Fruit fly (Drosophila melanogaster) whole organism, embryonic: ENCODE data around the gene sky.

Experiments
- Antp ChIP-seq: fragments of 200-800 bp; sonication (Bioruptor generic); optimal IDR thresholded peaks from 3 replicates; lab custom pipeline; 2016; ENCODE audit warnings: missing biosample characterization, missing genetic modification characterization
- Atf3 ChIP-seq: fragments of 200-800 bp; sonication (Bioruptor generic); optimal IDR thresholded peaks from 3 replicates; lab custom pipeline; 2016; ENCODE audit warnings: missing biosample characterization, missing genetic modification characterization
- BEAF-32 ChIP-seq: fragments of 200-800 bp; sonication (Bioruptor generic); optimal IDR thresholded peaks from 3 replicates; lab custom pipeline; 2017; ENCODE audit warnings: missing biosample characterization, missing genetic modification characterization, mild to moderate bottlenecking, moderate library complexity, missing genetic modification reagents
- C15 ChIP-seq: fragments of 200-800 bp; sonication (Bioruptor generic); IDR thresholded peaks from 3 replicates; pipeline ENCODE4 v1.3.6; 2022; ENCODE audit warnings: missing biosample characterization, missing genetic modification characterization
- CG10267 ChIP-seq: fragments of 200-800 bp; sonication (Bioruptor generic); optimal IDR thresholded peaks from 2 replicates; lab custom pipeline; 2018; ENCODE audit warnings: missing biosample characterization, mild to moderate bottlenecking, missing genetic modification characterization, moderate library complexity
- CG11093 ChIP-seq: fragments of 200-800 bp; sonication (Bioruptor generic); IDR thresholded peaks from 3 replicates; pipeline ENCODE4 v1.3.6; 2022; ENCODE audit warnings: missing biosample characterization, missing genetic modification characterization
- CG11398 ChIP-seq: fragments of 200-800 bp; sonication (Bioruptor generic); optimal IDR thresholded peaks from 2 replicates; lab custom pipeline; 2016; ENCODE audit warnings: missing biosample characterization, missing genetic modification characterization
- CG11456 ChIP-seq: fragments of 200-800 bp; sonication (Bioruptor generic); IDR thresholded peaks from 3 replicates; pipeline ENCODE4 v1.3.6; 2022; ENCODE audit warnings: missing biosample characterization, missing genetic modification characterization
- CG13296 ChIP-seq: fragments of 200-800 bp; sonication (Bioruptor generic); optimal IDR thresholded peaks from 3 replicates; lab custom pipeline; 2018; ENCODE audit warnings: missing biosample characterization, mild to moderate bottlenecking, missing genetic modification characterization
- CG15696 ChIP-seq: fragments of 200-800 bp; sonication (Bioruptor generic); optimal IDR thresholded peaks from 2 replicates; lab custom pipeline; 2019; ENCODE audit warnings: missing biosample characterization, mild to moderate bottlenecking, missing genetic modification characterization, moderate library complexity
- CG1603 ChIP-seq: fragments of 200-800 bp; sonication (Bioruptor generic); optimal IDR thresholded peaks from 2 replicates; lab custom pipeline; 2019; ENCODE audit warnings: missing biosample characterization, mild to moderate bottlenecking, missing genetic modification characterization, moderate library complexity
- CG17186 ChIP-seq: fragments of 200-800 bp; sonication (Bioruptor generic); optimal IDR thresholded peaks from 3 replicates; lab custom pipeline; 2017; ENCODE audit warnings: missing biosample characterization, missing genetic modification reagents, missing genetic modification characterization
- CG17912 ChIP-seq: fragments of 200-800 bp; sonication (Bioruptor generic); optimal IDR thresholded peaks from 2 replicates; lab custom pipeline; 2018; ENCODE audit warnings: missing biosample characterization, mild to moderate bottlenecking, missing genetic modification characterization
- CG1832 ChIP-seq: fragments of 200-800 bp; sonication (Bioruptor generic); optimal IDR thresholded peaks from 2 replicates; lab custom pipeline; 2017; ENCODE audit warnings: missing biosample characterization, mild to moderate bottlenecking, missing genetic modification characterization, inconsistent platforms
- CG2129 ChIP-seq: fragments of 200-800 bp; sonication (Bioruptor generic); IDR thresholded peaks from 2 replicates; pipeline ENCODE4 v1.3.6; 2022; ENCODE audit warnings: missing biosample characterization, missing genetic modification characterization; ENCODE audit not compliant: partially characterized antibody
- CG33557 ChIP-seq: fragments of 200-800 bp; sonication (Bioruptor generic); optimal IDR thresholded peaks from 2 replicates; lab custom pipeline; 2019; ENCODE audit warnings: missing biosample characterization, mild to moderate bottlenecking, missing genetic modification characterization, moderate library complexity
- CG3407 ChIP-seq: fragments of 200-800 bp; sonication (Bioruptor generic); optimal IDR thresholded peaks from 2 replicates; lab custom pipeline; 2018; ENCODE audit warnings: missing biosample characterization, mild to moderate bottlenecking, missing genetic modification characterization
- CG34224 ChIP-seq: fragments of 200-800 bp; sonication (Bioruptor generic); IDR thresholded peaks from 3 replicates; pipeline ENCODE4 v1.3.6; 2022; ENCODE audit warnings: missing biosample characterization, missing genetic modification characterization; ENCODE audit not compliant: partially characterized antibody
- CG4404 ChIP-seq: fragments of 200-800 bp; sonication (Bioruptor generic); IDR thresholded peaks from 2 replicates; pipeline ENCODE4 v1.3.6; 2022; ENCODE audit warnings: missing biosample characterization, missing genetic modification characterization
- CG6254 ChIP-seq: fragments of 200-800 bp; sonication (Bioruptor generic); optimal IDR thresholded peaks from 3 replicates; lab custom pipeline; 2017; ENCODE audit warnings: mild to moderate bottlenecking, missing biosample characterization, missing genetic modification reagents, missing genetic modification characterization
- CG7271 ChIP-seq: fragments of 200-800 bp; sonication (Bioruptor generic); optimal IDR thresholded peaks from 2 replicates; lab custom pipeline; 2018; ENCODE audit warnings: missing biosample characterization, mild to moderate bottlenecking, missing genetic modification characterization, moderate library complexity
- CG8290 ChIP-seq, 3 experiments: fragments of 200-800 bp; sonication (Bioruptor generic); optimal IDR thresholded peaks; 2 replicates each; lab custom pipeline; 2016 to 2019; ENCODE audit warnings: missing biosample characterization in 3 of 3, missing genetic modification characterization in 3 of 3, mild to moderate bottlenecking in 2 of 3, moderate library complexity in 1 of 3
- CG9876 ChIP-seq: fragments of 200-800 bp; sonication (Bioruptor generic); optimal IDR thresholded peaks from 2 replicates; lab custom pipeline; 2016; ENCODE audit warnings: missing biosample characterization, missing genetic modification characterization
- CHES-1-like ChIP-seq: fragments of 200-800 bp; sonication (Bioruptor generic); optimal IDR thresholded peaks from 2 replicates; lab custom pipeline; 2016; ENCODE audit warnings: missing biosample characterization, missing genetic modification characterization
- Camta ChIP-seq: fragments of 200-800 bp; sonication (Bioruptor generic); optimal IDR thresholded peaks from 2 replicates; lab custom pipeline; 2016; ENCODE audit warnings: missing biosample characterization, missing genetic modification characterization
- Chrac-16 ChIP-seq: fragments of 200-800 bp; sonication (Bioruptor generic); optimal IDR thresholded peaks from 3 replicates; lab custom pipeline; 2016; ENCODE audit warnings: missing biosample characterization, missing genetic modification characterization
- Dp ChIP-seq: fragments of 200-800 bp; sonication (Bioruptor generic); optimal IDR thresholded peaks from 2 replicates; lab custom pipeline; 2018; ENCODE audit warnings: missing biosample characterization, mild to moderate bottlenecking, missing genetic modification characterization, moderate library complexity
- Gsc ChIP-seq: fragments of 200-800 bp; sonication (Bioruptor generic); IDR thresholded peaks from 2 replicates; pipeline ENCODE4 v1.3.6; 2022; ENCODE audit warnings: missing biosample characterization, missing genetic modification characterization
- HLH3B ChIP-seq: fragments of 200-800 bp; sonication (Bioruptor generic); IDR thresholded peaks from 2 replicates; pipeline ENCODE4 v1.3.6; 2022; ENCODE audit warnings: missing biosample characterization, missing genetic modification characterization
- Hsf ChIP-seq: fragments of 200-800 bp; sonication (Bioruptor generic); optimal IDR thresholded peaks from 3 replicates; lab custom pipeline; 2016; ENCODE audit warnings: missing biosample characterization, missing genetic modification characterization
- Sry-δ ChIP-seq: fragments of 200-800 bp; sonication (Bioruptor generic); optimal IDR thresholded peaks from 2 replicates; lab custom pipeline; 2016; ENCODE audit warnings: missing biosample characterization, missing genetic modification characterization
- TFAM ChIP-seq: fragments of 200-800 bp; sonication (Bioruptor generic); optimal IDR thresholded peaks from 2 replicates; lab custom pipeline; 2017; ENCODE audit warnings: missing biosample characterization, missing genetic modification characterization, inconsistent platforms
- Usf ChIP-seq: fragments of 200-800 bp; sonication (Bioruptor generic); optimal IDR thresholded peaks from 2 replicates; lab custom pipeline; 2017; ENCODE audit warnings: missing genotype, missing biosample characterization, missing genetic modification characterization
- cwo ChIP-seq: fragments of 200-800 bp; sonication (Bioruptor generic); optimal IDR thresholded peaks from 3 replicates; lab custom pipeline; 2017; ENCODE audit warnings: missing biosample characterization, missing genetic modification characterization, mild to moderate bottlenecking, moderate library complexity, missing genetic modification reagents
- dati ChIP-seq: fragments of 200-800 bp; sonication (Bioruptor generic); IDR thresholded peaks from 2 replicates; pipeline ENCODE4 v1.3.6; 2022; ENCODE audit warnings: missing biosample characterization, missing genetic modification characterization
- dimm ChIP-seq: fragments of 200-800 bp; sonication (Bioruptor generic); IDR thresholded peaks from 2 replicates; pipeline ENCODE4 v1.3.6; 2022; ENCODE audit warnings: missing biosample characterization, missing genetic modification characterization
- dmrt99B ChIP-seq: fragments of 200-800 bp; sonication (Bioruptor generic); optimal IDR thresholded peaks from 2 replicates; lab custom pipeline; 2018; ENCODE audit warnings: missing biosample characterization, mild to moderate bottlenecking, missing genetic modification characterization, moderate library complexity
- emc ChIP-seq: fragments of 200-800 bp; sonication (Bioruptor generic); optimal IDR thresholded peaks from 2 replicates; lab custom pipeline; 2016; ENCODE audit warnings: missing biosample characterization, missing genetic modification characterization
- fd3F ChIP-seq: fragments of 200-800 bp; sonication (Bioruptor generic); optimal IDR thresholded peaks from 2 replicates; lab custom pipeline; 2018; ENCODE audit warnings: missing biosample characterization, mild to moderate bottlenecking, missing genetic modification characterization, moderate library complexity
- fd64A ChIP-seq: fragments of 200-800 bp; sonication (Bioruptor generic); optimal IDR thresholded peaks from 3 replicates; lab custom pipeline; 2018; ENCODE audit warnings: missing biosample characterization, mild to moderate bottlenecking, missing genetic modification characterization
- kah ChIP-seq: fragments of 200-800 bp; sonication (Bioruptor generic); optimal IDR thresholded peaks from 2 replicates; lab custom pipeline; 2018; ENCODE audit warnings: missing biosample characterization, mild to moderate bottlenecking, missing genetic modification characterization
- nau ChIP-seq: fragments of 200-800 bp; sonication (Bioruptor generic); optimal IDR thresholded peaks from 3 replicates; lab custom pipeline; 2017; ENCODE audit warnings: missing biosample characterization, mild to moderate bottlenecking, missing genetic modification characterization, missing genetic modification reagents
- odd ChIP-seq: fragments of 200-800 bp; sonication (Bioruptor generic); optimal IDR thresholded peaks from 2 replicates; lab custom pipeline; 2017; ENCODE audit warnings: missing biosample characterization, mild to moderate bottlenecking, missing genetic modification characterization
- peb ChIP-seq: fragments of 200-800 bp; sonication (Bioruptor generic); IDR thresholded peaks from 2 replicates; pipeline ENCODE4 v1.3.6; 2022; ENCODE audit warnings: missing biosample characterization, missing genetic modification characterization
- ro ChIP-seq: fragments of 200-800 bp; sonication (Bioruptor generic); IDR thresholded peaks from 2 replicates; pipeline ENCODE4 v1.3.6; 2022; ENCODE audit warnings: missing biosample characterization, missing genetic modification characterization
- scrt ChIP-seq: fragments of 200-800 bp; sonication (Bioruptor generic); optimal IDR thresholded peaks from 2 replicates; lab custom pipeline; 2018; ENCODE audit warnings: missing biosample characterization, mild to moderate bottlenecking, missing genetic modification characterization, moderate library complexity
- ssp ChIP-seq: fragments of 200-800 bp; sonication (Bioruptor generic); IDR thresholded peaks from 2 replicates; pipeline ENCODE4 v1.3.6; 2022; ENCODE audit warnings: missing biosample characterization, missing genetic modification characterization
- yki ChIP-seq: fragments of >200 bp; optimal IDR thresholded peaks from 3 replicates; lab custom pipeline; 2018

The sky gene

dm6 chr2L:20917235-20918055, 1.3 kb downstream of the sky start (continued):
- TF ChIP-seq TFAM (GFP tag; lab: Kevin White, UChicago): peak; percentile 71
- no peak for TF ChIP-seq CG1832 (GFP tag; lab: Kevin White, UChicago)
- TF ChIP-seq CG33557: peak; percentile 71
- TF ChIP-seq CG1603 (tag; lab: Kevin White, UChicago): no peak
- TF ChIP-seq HLH3B: peak; percentile 70
- peak; percentile 58 for TF ChIP-seq odd (GFP tag; lab: Kevin White, UChicago)
- peak; percentile 97 for TF ChIP-seq CG13296 (GFP tag; lab: Kevin White, UChicago)
- TF ChIP-seq fd3F (GFP tag; lab: Kevin White, UChicago): peak; percentile 56
- TF ChIP-seq dmrt99B (tag; lab: Kevin White, UChicago): peak; percentile 95
- peak; percentile 64; the same call in 1 of the 3 replicates for TF ChIP-seq C15 (GFP tag; lab: Robert Waterston, UW)
- no peak for TF ChIP-seq Dp (GFP tag; lab: Kevin White, UChicago)
- peak; percentile 81 for TF ChIP-seq CG17186
- peak; percentile 57; the same call in 1 of the 2 replicates for TF ChIP-seq peb
- TF ChIP-seq Chrac-16 (GFP tag; lab: Kevin White, UChicago): peak; percentile 46
- TF ChIP-seq fd64A (GFP tag; lab: Kevin White, UChicago): peak; percentile 19
- TF ChIP-seq Camta: no peak
- TF ChIP-seq dimm (GFP tag; lab: Robert Waterston, UW): no peak
- peak; percentile 75 for TF ChIP-seq kah
- no peak for TF ChIP-seq CG17912 (GFP tag; lab: Kevin White, UChicago)
- peak; percentile 70 for TF ChIP-seq Usf (GFP tag; lab: Kevin White, UChicago)
- peak; percentile 7 for TF ChIP-seq Hsf
- TF ChIP-seq CG4404 (GFP tag; lab: Robert Waterston, UW): peak; percentile 86
- no peak; the same call in 1 of the 2 replicates for TF ChIP-seq Gsc
- TF ChIP-seq BEAF-32 (GFP tag; lab: Kevin White, UChicago): no peak
- peak; percentile 76; the same call in 1 of the 2 replicates for TF ChIP-seq dati (GFP tag; lab: Robert Waterston, UW)
- no peak for TF ChIP-seq Atf3 (GFP tag; lab: Kevin White, UChicago)
- TF ChIP-seq CG15696: peak; percentile 87
- no peak for TF ChIP-seq CG9876
- peak; percentile 81 for TF ChIP-seq CG11093 (GFP tag; lab: Robert Waterston, UW)
- no peak for TF ChIP-seq CHES-1-like (GFP tag; lab: Kevin White, UChicago)
- TF ChIP-seq CG2129: no peak
- TF ChIP-seq CG3407 (GFP tag; lab: Kevin White, UChicago): no peak
- peak; percentile 90 for TF ChIP-seq nau (GFP tag; lab: Kevin White, UChicago)
- TF ChIP-seq emc (GFP tag; lab: Kevin White, UChicago): no peak
- TF ChIP-seq scrt (GFP tag; lab: Kevin White, UChicago): peak; percentile 90
- TF ChIP-seq ro (GFP tag; lab: Robert Waterston, UW): no peak
- peak; percentile 91 for TF ChIP-seq cwo (GFP tag; lab: Kevin White, UChicago)
- no peak for TF ChIP-seq Sry-δ (GFP tag; lab: Kevin White, UChicago)
- TF ChIP-seq CG6254 (GFP tag; lab: Kevin White, UChicago): peak; percentile 81
- TF ChIP-seq CG7271: peak; percentile 69
- TF ChIP-seq CG11456: peak; percentile 68; the same call in 2 of the 3 replicates
- no peak for TF ChIP-seq yki (lab: Kevin White, UChicago)
- TF ChIP-seq ssp (GFP tag; lab: Robert Waterston, UW): 0 out of 2 replicates have a peak, but pooled peaks have one; percentile 23
- peak; percentile 85 for TF ChIP-seq CG10267
- TF ChIP-seq CG8290 (GFP tag; optimal IDR thresholded peaks at IDR 0.05; lab: Kevin White, UChicago): no peak
- TF ChIP-seq CG8290 (tag; optimal IDR thresholded peaks at IDR 0.05; lab: Kevin White, UChicago): no peak
- peak; percentile 30 for TF ChIP-seq CG11398 (GFP tag; lab: Kevin White, UChicago)
- TF ChIP-seq CG34224: peak; percentile 16; the same call in 1 of the 3 replicates
- peak; percentile 25 for TF ChIP-seq Antp
